Worm (Caenorhabditis elegans): ENCODE data around the gene F01D5.5.

Gene F01D5.5

DNA sequence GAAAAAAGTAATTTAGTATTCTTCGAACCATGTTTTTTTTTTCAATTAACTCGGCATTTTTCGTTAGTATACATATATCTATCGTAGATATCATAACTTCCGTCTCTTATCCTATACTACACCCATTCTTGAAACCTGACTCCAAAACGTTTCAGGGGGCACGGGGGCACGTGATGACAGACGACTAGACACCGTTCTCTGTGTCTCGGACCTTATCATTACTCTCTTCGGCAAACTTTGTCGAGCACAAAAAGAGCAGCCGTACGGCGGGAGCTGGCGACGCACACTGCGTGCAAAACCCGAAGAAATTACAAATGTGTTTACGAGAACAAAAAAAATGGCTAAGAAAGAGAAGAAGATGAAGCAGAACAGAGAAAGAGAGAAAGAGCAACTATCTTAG is 42.1 kb upstream of the F01D5.5 start (continued):
- TF ChIP-seq ZK337.2 (GFP tag; IDR thresholded peaks at IDR 0.05) (0 out of 2 replicates have a peak, but pooled peaks have one; percentile 32), dmd-6 (GFP tag; IDR thresholded peaks at IDR 0.05) (peak; percentile 94), tra-1 (GFP tag; IDR thresholded peaks at IDR 0.05) (peak; percentile 72), dmd-8 (GFP tag; IDR thresholded peaks at IDR 0.05) (no peak), dpl-1 (GFP tag; optimal IDR thresholded peaks at IDR 0.05) (peak; percentile 34), daf-12 (tag; optimal IDR thresholded peaks at IDR 0.05) (no peak), zag-1 (tag; optimal IDR thresholded peaks at IDR 0.05) (no peak), fkh-10 (GFP tag; optimal IDR thresholded peaks at IDR 0.05) (peak; percentile 71), aly-2 (tag; optimal IDR thresholded peaks at IDR 0.05) (no peak), lsy-2 (tag; optimal IDR thresholded peaks at IDR 0.05) (peak in 1 of 2 experiments; percentile 84), F44E2.7 (GFP tag; IDR thresholded peaks at IDR 0.05) (no peak), lim-7 (GFP tag; IDR thresholded peaks at IDR 0.05) (no peak), duxl-1 (tag; optimal IDR thresholded peaks at IDR 0.05; ENCODE audit: poor library complexity) (no peak), lin-13 (GFP tag; optimal IDR thresholded peaks at IDR 0.05) (peak; percentile 52), nhr-111 (GFP tag; optimal IDR thresholded peaks at IDR 0.05) (no peak), ama-1 (optimal IDR thresholded peaks at IDR 0.05) (peak; percentile 30), arid-1 (GFP tag; conservative IDR thresholded peaks at IDR 0.05) (no peak), F26F4.8 (GFP tag; conservative IDR thresholded peaks at IDR 0.05) (no peak), attf-4 (tag; optimal IDR thresholded peaks at IDR 0.05) (no peak), ctbp-1 (GFP tag; IDR thresholded peaks at IDR 0.05) (peak; percentile 76), fos-1 (tag; optimal IDR thresholded peaks at IDR 0.05) (no peak), zip-11 (GFP tag; IDR thresholded peaks at IDR 0.05) (no peak), nhr-77 (tag; optimal IDR thresholded peaks at IDR 0.05) (peak; percentile 97), nhr-25 (tag; optimal IDR thresholded peaks at IDR 0.05; ENCODE audit: borderline replicate concordance, insufficient read depth) (no peak), dmd-9 (GFP tag; IDR thresholded peaks at IDR 0.05) (no peak), R02D3.7 (tag; optimal IDR thresholded peaks at IDR 0.05) (no peak), mep-1 (tag; optimal IDR thresholded peaks at IDR 0.05) (peak; percentile 84), aha-1 (tag) (peak; percentile 99), nhr-11 (tag; optimal IDR thresholded peaks at IDR 0.05) (peak; percentile 91), mdt-29 (GFP tag; IDR thresholded peaks at IDR 0.05) (no peak), hmg-1.1 (GFP tag; IDR thresholded peaks at IDR 0.05) (peak; percentile 67; the same call in 1 of the 2 replicates), hlh-30 (tag; optimal IDR thresholded peaks at IDR 0.05; ENCODE audit: insufficient read depth) (peak; percentile 93), spr-3 (GFP tag; optimal IDR thresholded peaks at IDR 0.05) (no peak)

DNA sequence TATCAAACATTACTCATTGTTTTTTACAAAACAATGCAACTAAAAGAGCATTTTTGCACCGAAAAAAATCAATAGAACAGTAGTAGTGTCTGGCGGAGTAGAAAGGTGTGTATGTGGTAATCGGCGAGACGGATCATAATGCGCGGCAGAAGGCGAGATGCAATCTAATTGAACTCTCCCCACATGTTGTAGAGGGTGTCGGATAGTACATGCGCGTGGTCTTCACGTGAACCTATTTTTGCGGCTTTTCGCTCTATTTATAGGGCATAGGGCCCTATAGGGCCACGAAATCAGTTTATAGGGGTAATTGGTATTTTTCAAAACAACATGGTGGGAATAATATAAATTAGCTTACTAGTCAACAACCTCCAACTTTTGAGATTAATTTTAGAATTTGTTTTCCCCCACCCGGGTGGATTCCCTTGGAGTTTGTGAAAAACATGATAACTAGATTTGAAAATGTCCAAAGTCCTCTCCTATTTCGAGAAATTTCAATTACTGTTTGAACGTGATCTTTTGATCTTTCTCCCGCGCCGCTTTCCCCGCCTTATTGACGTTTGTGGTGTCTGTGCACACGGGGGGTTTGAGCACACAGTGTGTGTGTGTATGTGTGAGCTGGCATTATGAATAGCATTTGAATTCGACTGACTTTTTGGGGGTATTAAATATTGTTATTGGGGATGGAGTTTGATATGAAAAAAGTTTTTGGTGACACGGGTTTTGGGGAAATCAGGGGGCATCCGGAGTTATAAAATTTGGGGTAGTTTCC is 40.9 kb upstream of the F01D5.5 start:
- TF ChIP-seq snpc-4 (tag; optimal IDR thresholded peaks at IDR 0.05): no peak
- no peak for TF ChIP-seq nhr-25 (tag; optimal IDR thresholded peaks at IDR 0.05; ENCODE audit: borderline replicate concordance, insufficient read depth)
- TF ChIP-seq madf-9 (GFP tag; conservative IDR thresholded peaks at IDR 0.05): no peak
- peak; percentile 33 for TF ChIP-seq pqm-1 (tag; optimal IDR thresholded peaks at IDR 0.05)
- no peak for TF ChIP-seq ztf-11 (tag; optimal IDR thresholded peaks at IDR 0.05)
- no peak for TF ChIP-seq ceh-62 (tag; optimal IDR thresholded peaks at IDR 0.05)
- TF ChIP-seq nhr-28 (tag; optimal IDR thresholded peaks at IDR 0.05): peak; percentile 42
- no peak for TF ChIP-seq rbr-2 (tag; optimal IDR thresholded peaks at IDR 0.05)
- TF ChIP-seq T20F7.1 (GFP tag; optimal IDR thresholded peaks at IDR 0.05): no peak
- no peak for TF ChIP-seq jun-1 (tag; optimal IDR thresholded peaks at IDR 0.05)
- peak; percentile 51 for TF ChIP-seq nhr-102 (tag; optimal IDR thresholded peaks at IDR 0.05)
- no peak for TF ChIP-seq fkh-10 (GFP tag; optimal IDR thresholded peaks at IDR 0.05)
- TF ChIP-seq mep-1 (tag; optimal IDR thresholded peaks at IDR 0.05): peak; percentile 44
- 0 out of 2 replicates have a peak, but pooled peaks have one; percentile 6 for TF ChIP-seq arid-1 (GFP tag; conservative IDR thresholded peaks at IDR 0.05)
- peak; percentile 59 for TF ChIP-seq hlh-30 (tag; optimal IDR thresholded peaks at IDR 0.05; ENCODE audit: insufficient read depth)
- TF ChIP-seq spr-3 (GFP tag; optimal IDR thresholded peaks at IDR 0.05): no peak
- TF ChIP-seq dmd-6 (GFP tag; IDR thresholded peaks at IDR 0.05): peak; percentile 67
- TF ChIP-seq hlh-11 (tag; optimal IDR thresholded peaks at IDR 0.05): peak; percentile 55
- no peak for TF ChIP-seq egl-27 (tag; optimal IDR thresholded peaks at IDR 0.05)
- TF ChIP-seq dve-1 (tag; optimal IDR thresholded peaks at IDR 0.05; ENCODE audit: insufficient read depth): peak; percentile 86
- TF ChIP-seq mxl-3 (GFP tag; optimal IDR thresholded peaks at IDR 0.05): peak; percentile 61
- TF ChIP-seq lsy-2 (tag; optimal IDR thresholded peaks at IDR 0.05): peak in 1 of 2 experiments; percentile 12
- TF ChIP-seq nhr-48 (tag; optimal IDR thresholded peaks at IDR 0.05): peak; percentile 3
- no peak for TF ChIP-seq nhr-42 (GFP tag; IDR thresholded peaks at IDR 0.05)
- TF ChIP-seq mxl-2 (GFP tag; conservative IDR thresholded peaks at IDR 0.05): peak; percentile 54; the same call in 1 of the 2 replicates
